Worm (Caenorhabditis elegans): Measurements from ENCODE around the gene dsl-7.

The dsl-7 gene

DNA sequence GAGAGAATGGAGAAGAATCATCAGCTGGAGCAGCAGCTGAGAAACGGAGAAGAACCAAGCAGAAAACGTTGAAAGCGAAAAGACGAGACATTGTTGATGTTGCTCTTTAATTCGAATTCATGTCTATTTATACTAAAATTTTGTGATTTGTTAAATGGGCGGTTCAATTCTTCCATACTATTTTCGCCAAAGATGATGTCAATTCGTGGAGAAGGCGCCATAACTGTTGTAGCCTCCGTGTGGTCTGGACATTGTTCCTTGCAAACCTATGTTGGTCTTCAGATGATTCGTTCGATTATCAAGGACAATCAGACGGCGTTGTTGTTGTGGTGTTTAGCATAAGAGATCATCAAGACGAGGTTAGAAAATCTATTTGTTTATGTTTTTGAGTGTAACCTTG, 4.5 kb downstream of the dsl-7 start, which contains the start of gene far-3:
Gene far-3, minus strand, starts transcription at position 101 of the 400 bp plus-strand sequence.
- TF ChIP-seq fkh-3 (tag; optimal IDR thresholded peaks at IDR 0.05) (no peak), ZK185.1 (tag; optimal IDR thresholded peaks at IDR 0.05; ENCODE audit: poor library complexity, severe bottlenecking) (no peak), lin-54 (GFP tag; optimal IDR thresholded peaks at IDR 0.05) (no peak), unc-62 (GFP tag; optimal IDR thresholded peaks at IDR 0.05) (no peak), nfyb-1 (GFP tag; IDR thresholded peaks at IDR 0.05) (no peak), dpl-1 (GFP tag; optimal IDR thresholded peaks at IDR 0.05) (no peak), gei-17 (GFP tag; optimal IDR thresholded peaks at IDR 0.05) (no peak), lin-40 (tag; optimal IDR thresholded peaks at IDR 0.05) (no peak), F37B4.10 (GFP tag; IDR thresholded peaks at IDR 0.05) (no peak)

- TF ChIP-seq F49E8.2 (tag; optimal IDR thresholded peaks at IDR 0.05; ENCODE audit: insufficient read depth) (no peak), attf-6 (GFP tag; IDR thresholded peaks at IDR 0.05) (no peak), K12H6.12 (tag; optimal IDR thresholded peaks at IDR 0.05) (no peak), snpc-3.4 (tag; optimal IDR thresholded peaks at IDR 0.05) (no peak), gei-17 (GFP tag; optimal IDR thresholded peaks at IDR 0.05) (no peak), sptf-2 (GFP tag; optimal IDR thresholded peaks at IDR 0.05) (no peak), Y95B8A.8 (GFP tag; IDR thresholded peaks at IDR 0.05) (no peak), F10E7.11 (tag; optimal IDR thresholded peaks at IDR 0.05) (no peak), sea-2 (GFP tag; IDR thresholded peaks at IDR 0.05) (no peak), C06A6.2 (GFP tag; conservative IDR thresholded peaks at IDR 0.05) (no peak), unc-130 (GFP tag; optimal IDR thresholded peaks at IDR 0.05) (no peak), rpc-1 (optimal IDR thresholded peaks at IDR 0.05) (no peak), rpc-1 (tag; optimal IDR thresholded peaks at IDR 0.05) (no peak), mxl-1 (tag; optimal IDR thresholded peaks at IDR 0.05) (no peak), akir-1 (GFP tag; optimal IDR thresholded peaks at IDR 0.05) (no peak)
Measured at ce11 chrV:12999559-12999958, 6.6 kb downstream of the dsl-7 start, which contains the start of gene far-4. Gene far-4 (minus strand): TSS chrV:12999659.

DNA sequence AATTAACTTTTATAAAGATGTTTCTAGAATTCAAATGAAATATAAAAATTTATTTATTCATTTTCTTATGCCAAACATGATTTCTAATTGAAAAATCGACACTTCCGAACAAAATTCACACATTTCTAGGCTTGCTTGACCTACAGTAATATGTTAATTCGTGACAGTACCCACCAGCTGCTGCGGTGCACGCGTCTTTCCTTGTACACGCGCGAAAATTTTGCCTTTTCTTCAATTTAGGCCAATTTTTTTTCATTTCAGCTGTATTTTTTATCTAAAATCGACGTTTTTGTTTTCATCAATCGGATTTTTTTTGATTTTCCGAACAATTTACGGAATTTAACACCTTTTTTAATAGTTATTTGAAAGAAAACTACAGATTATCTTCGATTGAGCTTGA, 7.1 kb downstream of the dsl-7 start:
- TF ChIP-seq Y95B8A.8 (GFP tag; IDR thresholded peaks at IDR 0.05) (0 out of 2 replicates have a peak, but pooled peaks have one; percentile 52), ceh-100 (GFP tag; IDR thresholded peaks at IDR 0.05) (no peak), efl-1 (GFP tag; optimal IDR thresholded peaks at IDR 0.05) (peak; percentile 95), C17E4.6 (GFP tag; IDR thresholded peaks at IDR 0.05) (no peak), B0035.1 (tag; optimal IDR thresholded peaks at IDR 0.05) (no peak), nhr-90 (tag; optimal IDR thresholded peaks at IDR 0.05) (no peak), dox-1 (GFP tag; IDR thresholded peaks at IDR 0.05) (no peak), T07F8.4 (tag; optimal IDR thresholded peaks at IDR 0.05) (no peak), D2030.7 (GFP tag; IDR thresholded peaks at IDR 0.05) (peak; percentile 92), lsl-1 (GFP tag; optimal IDR thresholded peaks at IDR 0.05) (peak; percentile 99), die-1 (tag; optimal IDR thresholded peaks at IDR 0.05) (no peak), madf-3 (GFP tag; IDR thresholded peaks at IDR 0.05) (no peak), fkh-3 (tag; optimal IDR thresholded peaks at IDR 0.05) (no peak), ztf-22 (GFP tag; optimal IDR thresholded peaks at IDR 0.05) (no peak), zfh-2 (GFP tag; conservative IDR thresholded peaks at IDR 0.05) (no peak), madf-10 (tag; optimal IDR thresholded peaks at IDR 0.05) (no peak), sptf-2 (GFP tag; optimal IDR thresholded peaks at IDR 0.05) (no peak), hsf-1 (GFP tag; IDR thresholded peaks at IDR 0.05) (no peak), B0019.2 (GFP tag; conservative IDR thresholded peaks at IDR 0.05) (peak; percentile 66), ccch-3 (GFP tag; optimal IDR thresholded peaks at IDR 0.05) (no peak), F55B11.4 (tag; optimal IDR thresholded peaks at IDR 0.05; ENCODE audit: borderline replicate concordance, insufficient read depth) (no peak), F52B5.7 (tag; optimal IDR thresholded peaks at IDR 0.05) (no peak), cebp-1 (GFP tag; IDR thresholded peaks at IDR 0.05) (no peak), cebp-1 (tag; optimal IDR thresholded peaks at IDR 0.05) (no peak), nhr-27 (tag; optimal IDR thresholded peaks at IDR 0.05) (no peak), snpc-1.3 (tag; optimal IDR thresholded peaks at IDR 0.05; ENCODE audit: insufficient read depth) (peak; percentile 65), pha-4 (tag; optimal IDR thresholded peaks at IDR 0.05) (no peak)

Measured in whole organism, young adult.